Fruit fly (Drosophila melanogaster): ENCODE measurements around the gene OtopLa.

Gene OtopLa

dm6 chrX:5648437-5648959 lies at the start of gene OtopLa (continued):
- TF ChIP-seq tx (GFP tag; optimal IDR thresholded peaks at IDR 0.05) (peak; percentile 67), CG18476 (GFP tag; optimal IDR thresholded peaks at IDR 0.05) (peak; percentile 68), twi (tag; optimal IDR thresholded peaks at IDR 0.05) (no peak), mirr (GFP tag; optimal IDR thresholded peaks at IDR 0.05) (no peak), CG12942 (GFP tag; optimal IDR thresholded peaks at IDR 0.05) (peak; percentile 65), BEAF-32 (GFP tag; optimal IDR thresholded peaks at IDR 0.05) (no peak), chinmo (GFP tag; IDR thresholded peaks at IDR 0.05; ENCODE audit: partially characterized antibody) (0 out of 4 replicates have a peak, but pooled peaks have one; percentile 9), CG7963 (GFP tag; IDR thresholded peaks at IDR 0.05; ENCODE audit: partially characterized antibody) (no peak), corto (GFP tag; optimal IDR thresholded peaks at IDR 0.05) (peak; percentile 4), org-1 (GFP tag; optimal IDR thresholded peaks at IDR 0.05) (peak; percentile 83), pum (GFP tag; optimal IDR thresholded peaks at IDR 0.05) (peak; percentile 83), lov (optimal IDR thresholded peaks at IDR 0.05) (no peak), lov (GFP tag; IDR thresholded peaks at IDR 0.05) (peak; percentile 85), inv (GFP tag; IDR thresholded peaks at IDR 0.05; ENCODE audit: partially characterized antibody) (no peak), exex (tag; optimal IDR thresholded peaks at IDR 0.05) (peak; percentile 18), btn (GFP tag; optimal IDR thresholded peaks at IDR 0.05) (peak; percentile 71), bab2 (GFP tag; optimal IDR thresholded peaks at IDR 0.05) (peak; percentile 84), CG12219 (GFP tag; optimal IDR thresholded peaks at IDR 0.05) (peak; percentile 76), CG7372 (GFP tag; IDR thresholded peaks at IDR 0.05) (peak; percentile 69; the same call in 1 of the 2 replicates), slbo (GFP tag; IDR thresholded peaks at IDR 0.05) (peak; percentile 86), gsb-n (tag; optimal IDR thresholded peaks at IDR 0.05) (peak; percentile 85), CG3281 (GFP tag; optimal IDR thresholded peaks at IDR 0.05) (peak; percentile 79), Asciz (GFP tag; optimal IDR thresholded peaks at IDR 0.05) (peak; percentile 86), H15 (GFP tag; IDR thresholded peaks at IDR 0.05) (peak; percentile 76; the same call in 2 of the 3 replicates), CoRest (tag; optimal IDR thresholded peaks at IDR 0.05) (peak; percentile 75), eve (GFP tag; optimal IDR thresholded peaks at IDR 0.05) (no peak), psq (GFP tag; optimal IDR thresholded peaks at IDR 0.05) (peak; percentile 68), dm (GFP tag; optimal IDR thresholded peaks at IDR 0.05) (peak; percentile 57), CG31224 (GFP tag; IDR thresholded peaks at IDR 0.05) (peak; percentile 58; the same call in 1 of the 2 replicates), CG5953 (GFP tag; IDR thresholded peaks at IDR 0.05) (peak; percentile 84), Doc2 (GFP tag; IDR thresholded peaks at IDR 0.05) (no peak), cas (GFP tag; IDR thresholded peaks at IDR 0.05) (0 out of 2 replicates have a peak, but pooled peaks have one; percentile 49), ewg (GFP tag; optimal IDR thresholded peaks at IDR 0.05) (peak; percentile 74), CG5245 (GFP tag; optimal IDR thresholded peaks at IDR 0.05) (peak; percentile 82), cg (GFP tag; optimal IDR thresholded peaks at IDR 0.05) (no peak), MBD-R2 (GFP tag; IDR thresholded peaks at IDR 0.05) (peak; percentile 47; the same call in 1 of the 2 replicates), NFAT (GFP tag; IDR thresholded peaks at IDR 0.05) (peak; percentile 71), hkb (optimal IDR thresholded peaks at IDR 0.05) (no peak), hkb (GFP tag; IDR thresholded peaks at IDR 0.05) (peak; percentile 90), CG42726 (GFP tag; IDR thresholded peaks at IDR 0.05; ENCODE audit: partially characterized antibody) (no peak), dan (GFP tag; IDR thresholded peaks at IDR 0.05) (peak; percentile 28; the same call in 1 of the 2 replicates), CG9932 (GFP tag; IDR thresholded peaks at IDR 0.05) (peak; percentile 66), luna (GFP tag; optimal IDR thresholded peaks at IDR 0.05) (peak; percentile 0), CG10979 (tag; optimal IDR thresholded peaks at IDR 0.05) (peak; percentile 88), CG43689 (GFP tag; IDR thresholded peaks at IDR 0.05) (peak; percentile 36; the same call in 1 of the 2 replicates), CG8359 (GFP tag; optimal IDR thresholded peaks at IDR 0.05; ENCODE audit: borderline replicate concordance) (peak; percentile 58), odd (GFP tag; optimal IDR thresholded peaks at IDR 0.05) (peak; percentile 76), C15 (GFP tag; IDR thresholded peaks at IDR 0.05) (no peak), Optix (GFP tag; IDR thresholded peaks at IDR 0.05) (peak; percentile 79), CG5180 (GFP tag; optimal IDR thresholded peaks at IDR 0.05) (peak; percentile 68)
